Worm (Caenorhabditis elegans): ENCODE results near the gene atf-2.

Gene atf-2

ce11 chrII:8744555-8745448, 7.0 kb upstream of the atf-2 start:
- TF ChIP-seq lin-26 (GFP tag; IDR thresholded peaks at IDR 0.05) (peak; percentile 67; the same call in 1 of the 2 replicates), snpc-4 (GFP tag; optimal IDR thresholded peaks at IDR 0.05) (no peak), snpc-4 (tag; optimal IDR thresholded peaks at IDR 0.05) (peak in 1 of 4 experiments; percentile 41), madf-6 (GFP tag; IDR thresholded peaks at IDR 0.05) (peak; percentile 44; the same call in 1 of the 2 replicates), atf-7 (tag; optimal IDR thresholded peaks at IDR 0.05) (peak; percentile 34), bed-2 (GFP tag; IDR thresholded peaks at IDR 0.05) (no peak), Y95B8A.8 (GFP tag; IDR thresholded peaks at IDR 0.05) (peak; percentile 56), ZK185.1 (tag; optimal IDR thresholded peaks at IDR 0.05; ENCODE audit: poor library complexity, severe bottlenecking) (peak; percentile 1), B0336.3 (GFP tag; IDR thresholded peaks at IDR 0.05) (peak; percentile 36; the same call in 1 of the 2 replicates), let-526 (GFP tag; IDR thresholded peaks at IDR 0.05) (peak; percentile 60), F49E8.2 (tag; optimal IDR thresholded peaks at IDR 0.05; ENCODE audit: insufficient read depth) (no peak), nhr-27 (tag; optimal IDR thresholded peaks at IDR 0.05) (no peak), Y67H2A.10 (GFP tag; conservative IDR thresholded peaks at IDR 0.05) (no peak), ceh-40 (GFP tag; IDR thresholded peaks at IDR 0.05) (0 out of 2 replicates have a peak, but pooled peaks have one; percentile 6), sdz-38 (tag; optimal IDR thresholded peaks at IDR 0.05) (no peak), let-607 (tag; optimal IDR thresholded peaks at IDR 0.05) (no peak), Y53F4B.3 (GFP tag; IDR thresholded peaks at IDR 0.05) (no peak), ets-4 (GFP tag; optimal IDR thresholded peaks at IDR 0.05) (peak; percentile 36), lin-35 (GFP tag; optimal IDR thresholded peaks at IDR 0.05) (peak in 1 of 3 experiments; percentile 15), snpc-3.4 (tag; optimal IDR thresholded peaks at IDR 0.05) (no peak), ceh-79 (tag; optimal IDR thresholded peaks at IDR 0.05) (peak; percentile 44), aptf-3 (GFP tag; IDR thresholded peaks at IDR 0.05) (no peak), rcor-1 (GFP tag; IDR thresholded peaks at IDR 0.05) (peak; percentile 34; the same call in 1 of the 2 replicates), nhr-120 (GFP tag; IDR thresholded peaks at IDR 0.05) (no peak), cebp-1 (GFP tag; IDR thresholded peaks at IDR 0.05) (peak; percentile 7; the same call in 1 of the 2 replicates), cebp-1 (tag; optimal IDR thresholded peaks at IDR 0.05) (peak; percentile 39), pbrm-1 (GFP tag; IDR thresholded peaks at IDR 0.05) (0 out of 2 replicates have a peak, but pooled peaks have one; percentile 34), mcd-1 (GFP tag; IDR thresholded peaks at IDR 0.05) (peak; percentile 41; the same call in 1 of the 2 replicates), C17E4.6 (GFP tag; IDR thresholded peaks at IDR 0.05) (no peak), tbx-9 (tag; optimal IDR thresholded peaks at IDR 0.05; ENCODE audit: borderline replicate concordance) (no peak), Y53G8AR.9 (GFP tag; conservative IDR thresholded peaks at IDR 0.05) (peak; percentile 54), dpl-1 (GFP tag; optimal IDR thresholded peaks at IDR 0.05) (no peak), ceh-58 (GFP tag; IDR thresholded peaks at IDR 0.05) (0 out of 2 replicates have a peak, but pooled peaks have one; percentile 25), sea-2 (GFP tag; IDR thresholded peaks at IDR 0.05) (0 out of 2 replicates have a peak, but pooled peaks have one; percentile 23), ztf-26 (tag; optimal IDR thresholded peaks at IDR 0.05) (peak; percentile 37), tlf-1 (GFP tag; optimal IDR thresholded peaks at IDR 0.05) (no peak), nfyb-1 (GFP tag; IDR thresholded peaks at IDR 0.05) (no peak), K12H6.12 (tag; optimal IDR thresholded peaks at IDR 0.05) (peak; percentile 44), ama-1 (optimal IDR thresholded peaks at IDR 0.05) (peak; percentile 91), ama-1 (GFP tag; optimal IDR thresholded peaks at IDR 0.05) (no peak), unc-130 (GFP tag; optimal IDR thresholded peaks at IDR 0.05) (no peak), madf-3 (GFP tag; IDR thresholded peaks at IDR 0.05) (no peak), fkh-3 (tag; optimal IDR thresholded peaks at IDR 0.05) (no peak), F23B12.7 (tag; optimal IDR thresholded peaks at IDR 0.05; ENCODE audit: insufficient read depth) (no peak), ceh-91 (GFP tag; IDR thresholded peaks at IDR 0.05) (no peak), attf-3 (GFP tag; conservative IDR thresholded peaks at IDR 0.05) (no peak)
